Worm (Caenorhabditis elegans): ENCODE measurements around the gene memi-1.

ce11 chrIV:4806486-4806885 lies 46.3 kb upstream of the memi-1 start, which contains the start of gene dpf-5:
- no peak for TF ChIP-seq skn-1 (tag; optimal IDR thresholded peaks at IDR 0.05)
- TF ChIP-seq ceh-8 (GFP tag; optimal IDR thresholded peaks at IDR 0.05): no peak
- TF ChIP-seq ces-1 (GFP tag; optimal IDR thresholded peaks at IDR 0.05): no peak
- TF ChIP-seq nhr-76 (tag; optimal IDR thresholded peaks at IDR 0.05): no peak
- TF ChIP-seq pag-3 (tag; optimal IDR thresholded peaks at IDR 0.05; ENCODE audit: borderline replicate concordance, insufficient read depth): no peak
- TF ChIP-seq ztf-11 (tag; optimal IDR thresholded peaks at IDR 0.05): no peak
- TF ChIP-seq lin-39 (tag; optimal IDR thresholded peaks at IDR 0.05): no peak
- no peak for TF ChIP-seq nhr-77 (tag; optimal IDR thresholded peaks at IDR 0.05)
- TF ChIP-seq aly-2 (tag; optimal IDR thresholded peaks at IDR 0.05): no peak
- TF ChIP-seq fkh-4 (tag; optimal IDR thresholded peaks at IDR 0.05; ENCODE audit: borderline replicate concordance): no peak
- no peak for TF ChIP-seq nhr-28 (tag; optimal IDR thresholded peaks at IDR 0.05)
- no peak for TF ChIP-seq lin-13 (GFP tag; optimal IDR thresholded peaks at IDR 0.05)
- no peak for TF ChIP-seq fos-1 (tag; optimal IDR thresholded peaks at IDR 0.05)
